Worm (Caenorhabditis elegans): ENCODE data around the gene pmk-3.
A peak's percentile ranks its signal among the peaks of the same experiment; 100 is the strongest.

The pmk-3 gene

DNA sequence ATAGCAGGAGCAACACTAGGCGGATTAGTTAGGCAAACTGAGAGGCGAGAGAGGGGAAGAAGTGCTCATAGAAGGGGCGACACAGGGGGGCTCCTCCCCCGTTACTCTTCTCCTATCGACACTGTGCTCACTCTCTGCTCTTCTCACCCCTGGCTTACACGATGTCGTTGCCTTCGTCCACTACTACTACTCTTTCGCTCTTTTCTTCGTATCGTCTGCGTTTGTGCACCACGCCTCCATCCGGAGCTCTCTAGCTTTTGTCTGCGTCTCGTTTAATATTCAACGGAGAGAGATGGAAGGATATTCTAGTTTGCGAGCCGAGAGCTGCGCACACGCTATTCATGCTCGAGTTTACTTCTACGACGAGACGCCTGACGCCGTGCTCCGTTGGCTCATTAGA lies 44.3 kb downstream of the pmk-3 start:
- peak; percentile 48 for TF ChIP-seq lin-39 (tag; optimal IDR thresholded peaks at IDR 0.05)
- no peak for TF ChIP-seq mdl-1 (tag; optimal IDR thresholded peaks at IDR 0.05)
- TF ChIP-seq zag-1 (tag; optimal IDR thresholded peaks at IDR 0.05): no peak
- TF ChIP-seq nhr-237 (tag; optimal IDR thresholded peaks at IDR 0.05): no peak
- TF ChIP-seq lin-15B (tag; optimal IDR thresholded peaks at IDR 0.05): no peak
- TF ChIP-seq nhr-28 (tag; optimal IDR thresholded peaks at IDR 0.05): no peak
- TF ChIP-seq egl-27 (tag; optimal IDR thresholded peaks at IDR 0.05): no peak
- no peak for TF ChIP-seq mml-1 (tag; optimal IDR thresholded peaks at IDR 0.05)
- TF ChIP-seq ZK546.5 (tag; optimal IDR thresholded peaks at IDR 0.05): no peak
- no peak for TF ChIP-seq skn-1 (tag; optimal IDR thresholded peaks at IDR 0.05)
- TF ChIP-seq fkh-10 (GFP tag; optimal IDR thresholded peaks at IDR 0.05): peak; percentile 68
- no peak for TF ChIP-seq eor-1 (tag; optimal IDR thresholded peaks at IDR 0.05)
- TF ChIP-seq elt-1 (tag; optimal IDR thresholded peaks at IDR 0.05): no peak
- peak; percentile 20 for TF ChIP-seq tbx-2 (tag; optimal IDR thresholded peaks at IDR 0.05)
- TF ChIP-seq hmg-11 (tag; optimal IDR thresholded peaks at IDR 0.05): peak; percentile 90
- TF ChIP-seq ztf-11 (tag; optimal IDR thresholded peaks at IDR 0.05): no peak
- TF ChIP-seq nfya-1 (tag; optimal IDR thresholded peaks at IDR 0.05; ENCODE audit: insufficient read depth): peak; percentile 85
- TF ChIP-seq snpc-4 (tag; optimal IDR thresholded peaks at IDR 0.05): peak; percentile 17
- TF ChIP-seq pqm-1 (tag; optimal IDR thresholded peaks at IDR 0.05): no peak
- TF ChIP-seq elt-3 (tag; optimal IDR thresholded peaks at IDR 0.05): no peak
- peak; percentile 28 for TF ChIP-seq nhr-11 (tag; optimal IDR thresholded peaks at IDR 0.05)
- no peak for TF ChIP-seq nhr-76 (tag; optimal IDR thresholded peaks at IDR 0.05)

DNA sequence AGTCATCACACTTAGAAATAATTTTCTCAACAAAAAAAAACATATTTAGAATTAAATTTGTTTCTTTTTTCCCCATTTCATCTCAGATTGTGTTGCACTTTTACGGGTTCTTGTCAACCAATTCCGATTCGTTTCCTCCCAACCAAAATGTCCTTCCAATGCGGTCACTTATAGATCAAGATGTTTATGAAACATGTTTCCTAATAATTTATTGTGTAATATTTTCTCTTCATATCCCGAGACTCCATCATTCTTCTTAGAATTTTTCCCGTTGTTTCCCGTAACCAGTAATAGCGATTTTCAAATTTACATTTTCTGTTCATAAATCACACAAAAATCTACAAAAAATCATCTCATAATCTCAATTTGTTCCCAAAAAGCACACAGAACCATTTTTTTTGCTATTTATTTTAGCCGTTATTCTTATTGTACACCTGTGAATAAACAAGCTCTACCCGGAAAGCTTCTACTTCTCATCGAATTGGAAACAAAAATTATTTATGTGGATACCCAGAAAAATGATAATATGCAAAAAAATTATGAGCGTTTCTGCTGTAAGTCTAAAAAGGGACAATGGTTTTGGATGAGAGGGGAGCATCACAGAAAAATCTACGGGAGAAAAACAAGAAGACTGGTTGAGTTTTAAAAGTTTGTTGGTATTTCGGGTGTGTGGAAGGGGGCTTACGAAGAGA lies 49.5 kb downstream of the pmk-3 start:
- no peak for TF ChIP-seq lsy-12 (tag; optimal IDR thresholded peaks at IDR 0.05)
- no peak for TF ChIP-seq nhr-67 (tag; optimal IDR thresholded peaks at IDR 0.05)
- TF ChIP-seq nhr-237 (tag; optimal IDR thresholded peaks at IDR 0.05): no peak
- no peak for TF ChIP-seq nhr-28 (tag; optimal IDR thresholded peaks at IDR 0.05)
- TF ChIP-seq hmg-11 (tag; optimal IDR thresholded peaks at IDR 0.05): no peak
- no peak for TF ChIP-seq pqm-1 (tag; optimal IDR thresholded peaks at IDR 0.05)
- TF ChIP-seq mdl-1 (tag; optimal IDR thresholded peaks at IDR 0.05): no peak
- no peak for TF ChIP-seq ceh-28 (tag; optimal IDR thresholded peaks at IDR 0.05)
- TF ChIP-seq eor-1 (tag; optimal IDR thresholded peaks at IDR 0.05): no peak
- no peak for TF ChIP-seq elt-2 (tag; optimal IDR thresholded peaks at IDR 0.05)
- no peak for TF ChIP-seq nhr-25 (tag; optimal IDR thresholded peaks at IDR 0.05)
- no peak for TF ChIP-seq lin-39 (tag; optimal IDR thresholded peaks at IDR 0.05)
- TF ChIP-seq elt-3 (tag; optimal IDR thresholded peaks at IDR 0.05): no peak
- no peak for TF ChIP-seq skn-1 (tag; optimal IDR thresholded peaks at IDR 0.05)

DNA sequence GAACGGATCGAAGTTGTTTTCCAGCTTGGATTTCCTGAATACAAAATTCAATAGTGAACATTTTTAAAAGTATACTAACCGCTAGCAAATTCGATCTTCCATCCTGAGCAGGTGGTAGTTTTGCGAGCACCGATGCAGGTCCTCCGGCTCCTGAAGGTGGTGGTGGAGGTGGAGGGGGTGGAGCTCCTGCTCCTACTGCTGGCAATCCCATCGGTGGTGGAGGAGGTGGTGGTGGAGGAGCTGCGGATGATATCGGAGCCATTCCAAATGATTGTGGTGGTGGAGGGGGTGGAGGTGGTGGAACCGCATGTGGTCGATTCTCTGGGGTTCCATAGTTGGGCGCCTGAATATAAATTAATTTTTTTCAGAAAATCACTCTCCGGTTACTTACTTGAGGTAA lies 50.6 kb downstream of the pmk-3 start:
- TF ChIP-seq nhr-237 (tag; optimal IDR thresholded peaks at IDR 0.05): no peak
- TF ChIP-seq ceh-9 (tag; optimal IDR thresholded peaks at IDR 0.05): no peak
- TF ChIP-seq lin-15B (tag; optimal IDR thresholded peaks at IDR 0.05): no peak
- no peak for TF ChIP-seq nhr-67 (tag; optimal IDR thresholded peaks at IDR 0.05)
- TF ChIP-seq fos-1 (tag; optimal IDR thresholded peaks at IDR 0.05): no peak
- TF ChIP-seq ama-1 (optimal IDR thresholded peaks at IDR 0.05): no peak
- TF ChIP-seq ztf-4 (tag; optimal IDR thresholded peaks at IDR 0.05): no peak
- TF ChIP-seq mml-1 (tag; optimal IDR thresholded peaks at IDR 0.05): no peak

Measured in whole organism, L3 larva.